Worm (Caenorhabditis elegans): Measurements from ENCODE around the gene cima-1.

- no peak for TF ChIP-seq dao-5 (tag; optimal IDR thresholded peaks at IDR 0.05)
- no peak for TF ChIP-seq him-1 (tag; optimal IDR thresholded peaks at IDR 0.05)
- no peak for TF ChIP-seq W03F9.2 (tag; optimal IDR thresholded peaks at IDR 0.05)
Measured at ce11 chrIV:7641758-7642157, 9.5 kb upstream of the cima-1 start, which contains the start of gene nep-16.

Data from whole organism, L4/young adult.